Fruit fly (Drosophila melanogaster): Measurements from ENCODE around the gene CG46281.

Gene CG46281

dm6 chr3R:12982167-12982981 is 47.7 kb downstream of the CG46281 start (continued):
- TF ChIP-seq phol (tag; optimal IDR thresholded peaks at IDR 0.05) (peak; percentile 71), psq (GFP tag; optimal IDR thresholded peaks at IDR 0.05) (no peak), CG11093 (GFP tag; IDR thresholded peaks at IDR 0.05) (no peak), Deaf1 (tag; optimal IDR thresholded peaks at IDR 0.05) (peak; percentile 40), CG7987 (GFP tag; optimal IDR thresholded peaks at IDR 0.05) (no peak), MTF-1 (GFP tag; optimal IDR thresholded peaks at IDR 0.05; ENCODE audit: borderline replicate concordance) (no peak), pnt (GFP tag; optimal IDR thresholded peaks at IDR 0.05) (no peak), pzg (GFP tag; optimal IDR thresholded peaks at IDR 0.05) (no peak), CG1647 (GFP tag; optimal IDR thresholded peaks at IDR 0.05) (no peak), ci (GFP tag; IDR thresholded peaks at IDR 0.05) (peak; percentile 37; the same call in 1 of the 3 replicates), NfI (GFP tag; optimal IDR thresholded peaks at IDR 0.05) (peak; percentile 77), Ssrp (tag; optimal IDR thresholded peaks at IDR 0.05) (peak; percentile 67), CG15269 (tag; optimal IDR thresholded peaks at IDR 0.05) (peak; percentile 83), grau (tag; optimal IDR thresholded peaks at IDR 0.05) (peak; percentile 81), fd64A (GFP tag; optimal IDR thresholded peaks at IDR 0.05) (no peak), CG10543 (GFP tag; optimal IDR thresholded peaks at IDR 0.05) (peak; percentile 73), ftz-f1 (GFP tag; optimal IDR thresholded peaks at IDR 0.05) (no peak), CG10565 (GFP tag; optimal IDR thresholded peaks at IDR 0.05) (peak; percentile 16), zen (tag; optimal IDR thresholded peaks at IDR 0.05) (peak; percentile 30), Nf-YA (GFP tag; IDR thresholded peaks at IDR 0.05) (no peak), twi (tag; optimal IDR thresholded peaks at IDR 0.05) (peak; percentile 15), CG10654 (GFP tag; optimal IDR thresholded peaks at IDR 0.05) (peak; percentile 10), zf30C (GFP tag; optimal IDR thresholded peaks at IDR 0.05) (no peak), GATAe (GFP tag; conservative IDR thresholded peaks at IDR 0.05) (no peak), gt (GFP tag; IDR thresholded peaks at IDR 0.05) (no peak), CG10462 (GFP tag; optimal IDR thresholded peaks at IDR 0.05) (peak; percentile 18), ewg (GFP tag; optimal IDR thresholded peaks at IDR 0.05) (peak; percentile 25), salm (tag; optimal IDR thresholded peaks at IDR 0.05) (no peak), pum (GFP tag; optimal IDR thresholded peaks at IDR 0.05) (no peak), CG14014 (GFP tag; IDR thresholded peaks at IDR 0.05) (peak; percentile 58), CG8359 (GFP tag; optimal IDR thresholded peaks at IDR 0.05; ENCODE audit: borderline replicate concordance) (no peak), HLHmδ (GFP tag; optimal IDR thresholded peaks at IDR 0.05) (no peak), chinmo (GFP tag; IDR thresholded peaks at IDR 0.05; ENCODE audit: partially characterized antibody) (0 out of 4 replicates have a peak, but pooled peaks have one; percentile 43), CG13123 (GFP tag; optimal IDR thresholded peaks at IDR 0.05) (no peak), seq (GFP tag; IDR thresholded peaks at IDR 0.05) (peak; percentile 76), Fer1 (GFP tag; optimal IDR thresholded peaks at IDR 0.05) (peak; percentile 69), klu (GFP tag; IDR thresholded peaks at IDR 0.05) (peak; percentile 43; the same call in 1 of the 2 replicates), kay (GFP tag; optimal IDR thresholded peaks at IDR 0.05) (peak; percentile 25), dati (GFP tag; IDR thresholded peaks at IDR 0.05) (no peak), D (optimal IDR thresholded peaks at IDR 0.05) (no peak), D (GFP tag; optimal IDR thresholded peaks at IDR 0.05) (peak; percentile 31), dmrt99B (tag; optimal IDR thresholded peaks at IDR 0.05) (peak; percentile 72), emc (GFP tag; optimal IDR thresholded peaks at IDR 0.05) (no peak), peb (GFP tag; IDR thresholded peaks at IDR 0.05) (no peak), Ravus (GFP tag; IDR thresholded peaks at IDR 0.05) (no peak; the same call in 1 of the 2 replicates), ATbp (GFP tag; optimal IDR thresholded peaks at IDR 0.05) (peak; percentile 46), Opbp (GFP tag; IDR thresholded peaks at IDR 0.05; ENCODE audit: partially characterized antibody) (no peak), Hr51 (GFP tag; optimal IDR thresholded peaks at IDR 0.05) (peak in 1 of 2 experiments; percentile 83), unc-4 (GFP tag; IDR thresholded peaks at IDR 0.05; ENCODE audit: partially characterized antibody) (no peak)

Measured in whole organism, embryonic.